Fruit fly (Drosophila melanogaster): ENCODE data around the gene CG15482.

The CG15482 gene

dm6 chr2L:13206077-13206668 is 5.4 kb downstream of the CG15482 start (continued):
- TF ChIP-seq lab (GFP tag; optimal IDR thresholded peaks at IDR 0.05) (no peak), otp (GFP tag; IDR thresholded peaks at IDR 0.05) (no peak), lilli (GFP tag; optimal IDR thresholded peaks at IDR 0.05) (peak; percentile 18), lbe (GFP tag; optimal IDR thresholded peaks at IDR 0.05) (no peak), sna (GFP tag; IDR thresholded peaks at IDR 0.05; ENCODE audit: partially characterized antibody) (no peak), CG4328 (GFP tag; optimal IDR thresholded peaks at IDR 0.05) (peak; percentile 21), Awh (GFP tag; IDR thresholded peaks at IDR 0.05) (0 out of 2 replicates have a peak, but pooled peaks have one; percentile 5), CG32772 (GFP tag; IDR thresholded peaks at IDR 0.05) (no peak), CG7786 (GFP tag; optimal IDR thresholded peaks at IDR 0.05) (peak; percentile 29), Ssrp (tag; optimal IDR thresholded peaks at IDR 0.05) (no peak), CG9876 (GFP tag; optimal IDR thresholded peaks at IDR 0.05) (no peak), CG7839 (tag; optimal IDR thresholded peaks at IDR 0.05) (no peak), amos (GFP tag; IDR thresholded peaks at IDR 0.05; ENCODE audit: partially characterized antibody) (no peak), CG7372 (GFP tag; IDR thresholded peaks at IDR 0.05) (no peak), fd96Cb (tag; optimal IDR thresholded peaks at IDR 0.05) (no peak), peb (GFP tag; IDR thresholded peaks at IDR 0.05) (no peak), Scr (GFP tag; IDR thresholded peaks at IDR 0.05; ENCODE audit: partially characterized antibody) (no peak), CG11504 (tag; optimal IDR thresholded peaks at IDR 0.05) (no peak), Deaf1 (tag; optimal IDR thresholded peaks at IDR 0.05) (no peak), NC2β (GFP tag; optimal IDR thresholded peaks at IDR 0.05) (no peak), NK7.1 (GFP tag; optimal IDR thresholded peaks at IDR 0.05) (no peak), ham (GFP tag; IDR thresholded peaks at IDR 0.05) (no peak), Sox100B (GFP tag; optimal IDR thresholded peaks at IDR 0.05) (no peak), CG10979 (tag; optimal IDR thresholded peaks at IDR 0.05) (no peak), ssp (GFP tag; IDR thresholded peaks at IDR 0.05) (no peak), seq (GFP tag; IDR thresholded peaks at IDR 0.05) (no peak), BEAF-32 (GFP tag; optimal IDR thresholded peaks at IDR 0.05) (no peak), CG7357 (GFP tag; IDR thresholded peaks at IDR 0.05) (no peak), CG6683 (GFP tag; optimal IDR thresholded peaks at IDR 0.05) (peak; percentile 26), sisA (GFP tag; IDR thresholded peaks at IDR 0.05) (no peak), YL-1 (GFP tag; optimal IDR thresholded peaks at IDR 0.05) (no peak), B-H1 (GFP tag; IDR thresholded peaks at IDR 0.05) (no peak), Dref (GFP tag; IDR thresholded peaks at IDR 0.05) (no peak), Stat92E (GFP tag; optimal IDR thresholded peaks at IDR 0.05) (no peak), ttk (GFP tag; IDR thresholded peaks at IDR 0.05) (no peak), Optix (GFP tag; IDR thresholded peaks at IDR 0.05) (no peak), slp2 (GFP tag; optimal IDR thresholded peaks at IDR 0.05) (no peak), Hmr (GFP tag; optimal IDR thresholded peaks at IDR 0.05) (peak; percentile 23), az2 (GFP tag; optimal IDR thresholded peaks at IDR 0.05) (no peak), CG18262 (tag; optimal IDR thresholded peaks at IDR 0.05) (no peak), Med (GFP tag) (peak; percentile 37), Aef1 (GFP tag; IDR thresholded peaks at IDR 0.05) (no peak), Antp (GFP tag; optimal IDR thresholded peaks at IDR 0.05) (no peak), CG8478 (optimal IDR thresholded peaks at IDR 0.05) (no peak), pan (optimal IDR thresholded peaks at IDR 0.05) (no peak), pan (GFP tag; optimal IDR thresholded peaks at IDR 0.05 in 1 of 2, IDR thresholded peaks at IDR 0.05 in 1 of 2) (no peak), B-H2 (GFP tag; optimal IDR thresholded peaks at IDR 0.05) (peak; percentile 35), CG10543 (GFP tag; optimal IDR thresholded peaks at IDR 0.05) (peak; percentile 95), tll (GFP tag; optimal IDR thresholded peaks at IDR 0.05) (no peak), Hand (GFP tag; optimal IDR thresholded peaks at IDR 0.05) (no peak), CG13296 (GFP tag; optimal IDR thresholded peaks at IDR 0.05) (peak; percentile 37)

Data from whole organism, embryonic.